Worm (Caenorhabditis elegans) whole organism, L4 larva: ENCODE data around the gene sca-1.

Experiments used
- ZK546.5 ChIP-seq, 2 experiments: sonication (generic microtip); optimal IDR thresholded peaks; 2 replicates each; lab custom pipeline; 2017; ENCODE audit warnings: missing biosample characterization in 2 of 2, missing genetic modification characterization in 2 of 2
- lin-38 ChIP-seq: fragments of 200-800 bp; sonication (Bioruptor generic); IDR thresholded peaks from 2 replicates; pipeline ENCODE4 v1.3.6; 2022; ENCODE audit warnings: missing genetic modification reagents, missing genetic modification characterization, missing compliant biosample characterization
- lin-39 ChIP-seq: fragments of 150-350 bp; optimal IDR thresholded peaks from 2 replicates; lab custom pipeline; 2014; ENCODE audit warnings: missing biosample characterization, missing genetic modification reagents, missing genetic modification characterization
- lir-3 ChIP-seq: sonication (generic microtip); optimal IDR thresholded peaks from 2 replicates; lab custom pipeline; 2016; ENCODE audit warnings: mild to moderate bottlenecking, missing genetic modification characterization, missing compliant biosample characterization
- ztf-11 ChIP-seq: fragments of 150-350 bp; optimal IDR thresholded peaks from 2 replicates; lab custom pipeline; 2014; ENCODE audit warnings: missing biosample characterization, missing genetic modification characterization

ce11 chrIII:10809568-10809967, 7.1 kb downstream of the sca-1 start:
- TF ChIP-seq lin-38 (no peak), ZK546.5 (tag; optimal IDR thresholded peaks at IDR 0.05; lab: Kevin White, UChicago) (no peak), lir-3 (no peak), lin-39 (tag; lab: Kevin White, UChicago) (no peak), ztf-11 (no peak)
